Fruit fly (Drosophila melanogaster): ENCODE data around the gene sNPF.

The sNPF gene

dm6 chr2L:20097105-20097631, 69.5 kb downstream of the sNPF start, which contains the start of the genes mRpS18B and Kua (continued):
- TF ChIP-seq pfk (GFP tag; optimal IDR thresholded peaks at IDR 0.05) (no peak), CG4707 (GFP tag; optimal IDR thresholded peaks at IDR 0.05) (no peak), CG9817 (tag; optimal IDR thresholded peaks at IDR 0.05) (peak; percentile 57), Chrac-16 (GFP tag; optimal IDR thresholded peaks at IDR 0.05) (peak; percentile 40), CG1602 (GFP tag; optimal IDR thresholded peaks at IDR 0.05) (peak; percentile 25), dpn (GFP tag; optimal IDR thresholded peaks at IDR 0.05) (peak; percentile 44 to 53), Sry-δ (GFP tag; optimal IDR thresholded peaks at IDR 0.05) (peak; percentile 54), lab (GFP tag; optimal IDR thresholded peaks at IDR 0.05) (peak; percentile 57), CG32772 (GFP tag; IDR thresholded peaks at IDR 0.05) (no peak), CG12104 (GFP tag; optimal IDR thresholded peaks at IDR 0.05) (peak; percentile 51), CG17385 (GFP tag; optimal IDR thresholded peaks at IDR 0.05) (peak; percentile 38), onecut (GFP tag; IDR thresholded peaks at IDR 0.05) (no peak), salm (tag; optimal IDR thresholded peaks at IDR 0.05) (no peak), CG30020 (tag; optimal IDR thresholded peaks at IDR 0.05) (peak; percentile 45), CG17328 (GFP tag; IDR thresholded peaks at IDR 0.05) (no peak), stc (GFP tag; IDR thresholded peaks at IDR 0.05) (peak; percentile 23; the same call in 1 of the 2 replicates), CG10147 (GFP tag; optimal IDR thresholded peaks at IDR 0.05) (peak; percentile 53), Doc3 (GFP tag; IDR thresholded peaks at IDR 0.05; ENCODE audit: partially characterized antibody) (peak; percentile 46; the same call in 2 of the 3 replicates), ssp (GFP tag; IDR thresholded peaks at IDR 0.05) (peak; percentile 60), gfzf (GFP tag; optimal IDR thresholded peaks at IDR 0.05) (no peak), dysf (GFP tag; IDR thresholded peaks at IDR 0.05) (peak; percentile 57; the same call in 2 of the 3 replicates), Dbx (GFP tag; IDR thresholded peaks at IDR 0.05) (peak; percentile 72; the same call in 2 of the 3 replicates), CG16863 (GFP tag; optimal IDR thresholded peaks at IDR 0.05) (peak; percentile 35), CG7745 (tag; optimal IDR thresholded peaks at IDR 0.05) (no peak), ttk (GFP tag; IDR thresholded peaks at IDR 0.05) (0 out of 2 replicates have a peak, but pooled peaks have one; percentile 35), hkb (optimal IDR thresholded peaks at IDR 0.05) (no peak), hkb (GFP tag; IDR thresholded peaks at IDR 0.05) (peak; percentile 53), Xrp1 (GFP tag; IDR thresholded peaks at IDR 0.05) (peak; percentile 53; the same call in 1 of the 2 replicates), tap (tag; optimal IDR thresholded peaks at IDR 0.05) (peak; percentile 29), CG14710 (tag; optimal IDR thresholded peaks at IDR 0.05) (peak; percentile 65), CG1603 (tag; optimal IDR thresholded peaks at IDR 0.05) (peak; percentile 30), Dll (GFP tag; IDR thresholded peaks at IDR 0.05; ENCODE audit: partially characterized antibody) (peak; percentile 52; the same call in 2 of the 4 replicates), CoRest (tag; optimal IDR thresholded peaks at IDR 0.05) (peak; percentile 83), esg (GFP tag; conservative IDR thresholded peaks at IDR 0.05) (0 out of 2 replicates have a peak, but pooled peaks have one; percentile 15), CG12299 (tag; optimal IDR thresholded peaks at IDR 0.05) (peak; percentile 50), caup (GFP tag; optimal IDR thresholded peaks at IDR 0.05; ENCODE audit: severe bottlenecking) (peak; percentile 28), ci (GFP tag; IDR thresholded peaks at IDR 0.05) (0 out of 3 replicates have a peak, but pooled peaks have one; percentile 25), Atf6 (GFP tag; IDR thresholded peaks at IDR 0.05) (no peak; the same call in 1 of the 2 replicates), mam (GFP tag; optimal IDR thresholded peaks at IDR 0.05) (peak; percentile 26), CG2120 (GFP tag; optimal IDR thresholded peaks at IDR 0.05) (peak; percentile 67), CG4820 (GFP tag; optimal IDR thresholded peaks at IDR 0.05) (peak; percentile 26), HmgZ (tag; optimal IDR thresholded peaks at IDR 0.05) (peak; percentile 47), Dip3 (GFP tag; optimal IDR thresholded peaks at IDR 0.05) (no peak), Myb (GFP tag; optimal IDR thresholded peaks at IDR 0.05) (no peak), Abd-B (GFP tag; optimal IDR thresholded peaks at IDR 0.05) (peak; percentile 32), Taf1 (GFP tag; IDR thresholded peaks at IDR 0.05) (no peak), trem (tag; optimal IDR thresholded peaks at IDR 0.05) (peak; percentile 54), CTCF (GFP tag; optimal IDR thresholded peaks at IDR 0.05) (no peak), jumu (GFP tag; optimal IDR thresholded peaks at IDR 0.05) (no peak), CG14860 (GFP tag; IDR thresholded peaks at IDR 0.05; ENCODE audit: partially characterized antibody) (peak; percentile 50; the same call in 2 of the 3 replicates), wor (GFP tag; IDR thresholded peaks at IDR 0.05) (no peak)

Measured in whole organism, embryonic.